Fruit fly (Drosophila melanogaster) whole organism, wandering third instar larva: Measurements from ENCODE around the gene CG13239.

Experiments used
- Abd-B ChIP-seq: fragments of >200 bp; optimal IDR thresholded peaks from 2 replicates; lab custom pipeline; 2017; ENCODE audit warnings: missing biosample characterization, missing genetic modification characterization
- CG32264 ChIP-seq: fragments of 200-800 bp; sonication (Bioruptor generic); optimal IDR thresholded peaks from 2 replicates; lab custom pipeline; 2016; ENCODE audit warnings: missing biosample characterization, missing genetic modification characterization
- CG9705 ChIP-seq: fragments of 200-800 bp; sonication (Bioruptor generic); optimal IDR thresholded peaks from 2 replicates; lab custom pipeline; 2018; ENCODE audit warnings: missing biosample characterization, mild to moderate bottlenecking, missing genetic modification characterization
- CrebA ChIP-seq: fragments of 200-800 bp; sonication (Bioruptor generic); optimal IDR thresholded peaks from 2 replicates; lab custom pipeline; 2016; ENCODE audit warnings: missing biosample characterization, mild to moderate bottlenecking, missing genetic modification characterization, borderline replicate concordance
- Dfd ChIP-seq: fragments of >200 bp; optimal IDR thresholded peaks from 2 replicates; lab custom pipeline; 2017; ENCODE audit warnings: missing biosample characterization, missing genetic modification characterization
- Dif ChIP-seq: fragments of 200-275, 200-300 bp; sonication (Bioruptor generic); optimal IDR thresholded peaks from 2 replicates; lab custom pipeline; 2018; ENCODE audit warnings: missing biosample characterization, missing genetic modification characterization; ENCODE audit not compliant: partially characterized antibody
- GATAd ChIP-seq: sonication (Bioruptor generic); optimal IDR thresholded peaks from 2 replicates; lab custom pipeline; 2016; ENCODE audit warnings: missing biosample characterization, missing genetic modification characterization
- HLH106 ChIP-seq: fragments of 200-800 bp; optimal IDR thresholded peaks from 3 replicates; lab custom pipeline; 2019; ENCODE audit warnings: missing biosample characterization, mild to moderate bottlenecking, missing genetic modification characterization, moderate library complexity
- Hnf4 ChIP-seq: fragments of 200-800 bp; sonication (Bioruptor generic); optimal IDR thresholded peaks from 2 replicates; lab custom pipeline; 2016; ENCODE audit warnings: missing biosample characterization, mild to moderate bottlenecking, missing genetic modification characterization
- Hr78 ChIP-seq: fragments of >200 bp; optimal IDR thresholded peaks from 2 replicates; lab custom pipeline; 2017; ENCODE audit warnings: missing biosample characterization, missing genetic modification characterization
- Hr83 ChIP-seq: fragments of 200-300 bp; sonication (Bioruptor generic); optimal IDR thresholded peaks from 2 replicates; lab custom pipeline; 2016; ENCODE audit warnings: missing biosample characterization, mild to moderate bottlenecking, missing genetic modification characterization, moderate library complexity; ENCODE audit not compliant: poor library complexity, severe bottlenecking
- Jra ChIP-seq: sonication (Bioruptor generic); optimal IDR thresholded peaks from 2 replicates; lab custom pipeline; 2016; ENCODE audit warnings: missing biosample characterization, missing genetic modification characterization
- Mio ChIP-seq: sonication (Bioruptor generic); optimal IDR thresholded peaks from 2 replicates; lab custom pipeline; 2016; ENCODE audit warnings: missing biosample characterization, missing genetic modification characterization
- Myc ChIP-seq: fragments of >200 bp; optimal IDR thresholded peaks from 2 replicates; lab custom pipeline; 2017
- N ChIP-seq: fragments of >200 bp; optimal IDR thresholded peaks from 2 replicates; lab custom pipeline; 2018; ENCODE audit warnings: missing biosample characterization, missing external identifiers, missing genetic modification characterization
- OdsH ChIP-seq: fragments of 200-800 bp; sonication (Bioruptor generic); optimal IDR thresholded peaks from 2 replicates; lab custom pipeline; 2016; ENCODE audit warnings: missing biosample characterization, mild to moderate bottlenecking, missing genetic modification characterization
- Rel ChIP-seq, 2 experiments: fragments of 200-800 bp; sonication (Bioruptor generic) in 1 of 2; optimal IDR thresholded peaks; 2 replicates in 1 of 2; 3 replicates in 1 of 2; lab custom pipeline; 2016 to 2019; ENCODE audit warnings: mild to moderate bottlenecking in 2 of 2, missing biosample characterization in 2 of 2, missing genetic modification characterization in 2 of 2, moderate library complexity in 1 of 2
- Sp1 ChIP-seq: fragments of 200-800 bp; sonication (Bioruptor generic); optimal IDR thresholded peaks from 3 replicates; lab custom pipeline; 2019; ENCODE audit warnings: missing biosample characterization, mild to moderate bottlenecking, missing genetic modification characterization, moderate library complexity
- Vsx2 ChIP-seq: fragments of 200-300, 225-300 bp; sonication (Bioruptor generic); optimal IDR thresholded peaks from 2 replicates; lab custom pipeline; 2018; ENCODE audit warnings: missing biosample characterization, missing genetic modification characterization; ENCODE audit not compliant: partially characterized antibody
- br ChIP-seq: fragments of 200-800 bp; sonication (Bioruptor generic); optimal IDR thresholded peaks from 2 replicates; lab custom pipeline; 2016; ENCODE audit warnings: missing biosample characterization, missing genetic modification characterization
- brk ChIP-seq: fragments of 200-800 bp; sonication (Bioruptor generic); optimal IDR thresholded peaks from 2 replicates; lab custom pipeline; 2016; ENCODE audit warnings: missing biosample characterization, mild to moderate bottlenecking, missing genetic modification characterization
- dl ChIP-seq, 2 experiments: fragments of 175-275, 200-275 bp in 1 of 2; fragments of 200-275 bp in 1 of 2; sonication (Bioruptor generic); optimal IDR thresholded peaks; lab custom pipeline; 2018; ENCODE audit warnings: mild to moderate bottlenecking in 2 of 2, missing biosample characterization in 2 of 2, missing genetic modification characterization in 2 of 2, moderate library complexity in 2 of 2; ENCODE audit not compliant: partially characterized antibody in 2 of 2, insufficient read depth in 1 of 2
- dmrt93B ChIP-seq: fragments of 200-800 bp; sonication (Bioruptor generic); optimal IDR thresholded peaks from 2 replicates; lab custom pipeline; 2018; ENCODE audit warnings: missing biosample characterization, mild to moderate bottlenecking, missing genetic modification characterization
- dsf ChIP-seq: sonication (Bioruptor generic); optimal IDR thresholded peaks from 2 replicates; lab custom pipeline; 2016; ENCODE audit warnings: missing biosample characterization, missing genetic modification characterization, borderline replicate concordance
- ey ChIP-seq: fragments of 200-800 bp; sonication (Bioruptor generic); optimal IDR thresholded peaks from 2 replicates; lab custom pipeline; 2016; ENCODE audit warnings: missing biosample characterization, missing genetic modification characterization
- foxo ChIP-seq, 2 experiments: fragments of 200-800 bp; sonication (Bioruptor generic); optimal IDR thresholded peaks; 2 replicates in 1 of 2; 3 replicates in 1 of 2; lab custom pipeline; 2016 to 2017; ENCODE audit warnings: missing biosample characterization in 2 of 2, missing genetic modification characterization in 2 of 2
- fru ChIP-seq: fragments of 200-800 bp; sonication (Bioruptor generic); optimal IDR thresholded peaks from 3 replicates; lab custom pipeline; 2016; ENCODE audit warnings: missing biosample characterization, mild to moderate bottlenecking, missing genetic modification characterization
- h ChIP-seq: fragments of 200-800 bp; sonication (Bioruptor generic); optimal IDR thresholded peaks from 3 replicates; lab custom pipeline; 2016; ENCODE audit warnings: missing biosample characterization, mild to moderate bottlenecking, missing genetic modification characterization
- jim ChIP-seq: fragments of 175-275, 200-325 bp; sonication (Bioruptor generic); optimal IDR thresholded peaks from 2 replicates; lab custom pipeline; 2016; ENCODE audit warnings: missing biosample characterization, mild to moderate bottlenecking, missing genetic modification characterization
- lola ChIP-seq: fragments of >200 bp; optimal IDR thresholded peaks from 2 replicates; lab custom pipeline; 2017; ENCODE audit warnings: missing biosample characterization, missing genetic modification characterization
- pan ChIP-seq: fragments of >200 bp; optimal IDR thresholded peaks from 2 replicates; lab custom pipeline; 2017
- psq ChIP-seq: fragments of 200-800 bp; sonication (Bioruptor generic); optimal IDR thresholded peaks from 3 replicates; lab custom pipeline; 2017; ENCODE audit warnings: missing biosample characterization, mild to moderate bottlenecking, missing genetic modification characterization, moderate library complexity
- rgr ChIP-seq: fragments of 200-800 bp; sonication (Bioruptor generic); optimal IDR thresholded peaks from 3 replicates; lab custom pipeline; 2016; ENCODE audit warnings: missing biosample characterization, mild to moderate bottlenecking, missing genetic modification characterization
- sage ChIP-seq: fragments of 200-800 bp; sonication (Bioruptor generic); optimal IDR thresholded peaks from 2 replicates; lab custom pipeline; 2016; ENCODE audit warnings: missing biosample characterization, mild to moderate bottlenecking, missing genetic modification characterization
- sv ChIP-seq: fragments of 200-800 bp; sonication (Bioruptor generic); optimal IDR thresholded peaks from 3 replicates; lab custom pipeline; 2016; ENCODE audit warnings: missing biosample characterization, missing genetic modification characterization
- tai ChIP-seq: sonication (Bioruptor generic); optimal IDR thresholded peaks from 2 replicates; lab custom pipeline; 2016; ENCODE audit warnings: missing biosample characterization, missing genetic modification characterization
- usp ChIP-seq: fragments of >200 bp; optimal IDR thresholded peaks from 2 replicates; lab custom pipeline; 2017; ENCODE audit warnings: missing biosample characterization, missing genetic modification characterization
- woc ChIP-seq: sonication (Bioruptor generic); optimal IDR thresholded peaks from 2 replicates; lab custom pipeline; 2016; ENCODE audit warnings: missing biosample characterization, mild to moderate bottlenecking, missing genetic modification characterization

The CG13239 gene

DNA sequence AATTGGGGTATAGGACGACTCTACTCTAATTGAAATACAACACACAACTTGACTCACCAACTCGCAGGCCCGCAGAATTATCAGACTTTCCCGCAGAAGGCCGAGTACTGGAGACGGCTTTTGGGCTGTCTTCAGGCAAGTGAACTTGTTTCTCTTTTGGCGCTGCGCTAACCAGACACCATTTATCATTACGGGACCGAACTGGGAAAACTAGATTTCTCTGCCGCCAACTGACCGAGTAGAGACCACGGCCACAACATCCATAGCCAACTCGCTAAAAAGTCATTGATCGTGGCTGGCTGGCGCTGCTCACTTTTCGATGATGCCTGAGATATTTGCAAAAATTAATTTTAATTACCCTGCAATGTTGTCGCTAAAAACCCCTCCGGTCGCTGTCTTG is 11.6 kb upstream of the CG13239 start:
- TF ChIP-seq OdsH (no peak), tai (GFP tag; lab: Kevin White, UChicago) (no peak), foxo (GFP tag; optimal IDR thresholded peaks at IDR 0.05; lab: Kevin White, UChicago) (no peak), Hnf4 (no peak), Hr78 (no peak), Mio (no peak), dsf (no peak), N (GFP tag; lab: Kevin White, UChicago) (no peak), h (GFP tag; lab: Kevin White, UChicago) (no peak), Abd-B (no peak), rgr (GFP tag; lab: Kevin White, UChicago) (no peak), jim (GFP tag; lab: Kevin White, UChicago) (no peak), CG32264 (GFP tag; lab: Kevin White, UChicago) (no peak), br (GFP tag; lab: Kevin White, UChicago) (no peak), Vsx2 (GFP tag; lab: Kevin White, UChicago) (no peak), pan (lab: Kevin White, UChicago) (no peak), dl (GFP tag; optimal IDR thresholded peaks at IDR 0.05; lab: Kevin White, UChicago; ENCODE audit: insufficient read depth in 1 of 2, partially characterized antibody in 2 of 2) (no peak)

DNA sequence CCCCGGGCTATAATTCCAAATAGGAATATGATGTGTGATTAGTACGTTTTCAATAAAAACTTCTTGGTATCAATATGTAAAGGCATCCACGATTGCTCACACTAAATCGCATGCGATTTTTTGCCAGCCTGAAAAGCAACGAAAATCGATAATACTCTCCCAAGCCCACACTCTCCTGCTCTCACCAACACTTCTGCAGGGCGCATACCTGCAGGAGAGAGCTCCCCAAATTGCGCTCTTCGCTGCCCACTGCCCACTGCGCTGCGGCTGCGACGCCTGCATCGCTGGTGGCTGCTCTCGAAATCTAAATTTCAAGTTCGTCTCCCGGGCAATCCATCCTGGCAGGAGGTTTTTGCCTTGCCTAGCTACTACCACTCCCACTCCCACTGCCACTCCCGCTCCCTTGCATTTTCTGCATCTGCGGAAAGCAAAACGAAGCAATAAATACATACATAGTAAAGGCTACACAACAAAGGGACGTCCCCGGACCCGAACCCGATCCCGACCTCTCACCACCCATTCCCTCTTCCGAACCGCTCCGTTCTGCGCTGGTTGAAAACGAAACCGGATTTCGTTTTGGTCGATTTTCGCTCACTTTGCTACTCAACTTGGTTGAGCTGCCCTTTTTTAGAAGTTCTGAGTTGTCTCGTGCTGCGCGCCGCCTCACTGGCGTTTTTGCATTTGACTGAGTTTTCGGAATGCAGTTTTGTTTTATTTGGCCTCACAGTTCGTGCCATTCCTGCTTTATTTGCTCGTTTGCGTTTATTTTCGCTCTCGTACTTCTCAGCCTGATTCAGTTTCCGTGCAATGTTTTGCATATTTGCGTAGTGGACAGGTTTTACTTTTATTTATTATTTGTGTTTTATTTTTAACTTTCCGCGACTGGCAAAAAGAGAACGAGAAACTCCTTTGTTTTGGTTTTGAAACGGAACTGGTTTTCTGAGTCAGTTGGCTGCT is 9.1 kb upstream of the CG13239 start:
- TF ChIP-seq br (GFP tag; lab: Kevin White, UChicago) (no peak), CG32264 (GFP tag; lab: Kevin White, UChicago) (no peak), Sp1 (GFP tag; lab: Kevin White, UChicago) (peak; percentile 81), GATAd (GFP tag; lab: Kevin White, UChicago) (no peak), dmrt93B (GFP tag; lab: Kevin White, UChicago) (no peak), jim (GFP tag; lab: Kevin White, UChicago) (no peak), Abd-B (no peak), OdsH (no peak), Vsx2 (GFP tag; lab: Kevin White, UChicago) (peak; percentile 12), brk (GFP tag; lab: Kevin White, UChicago) (no peak), Rel (GFP tag; optimal IDR thresholded peaks at IDR 0.05; lab: Kevin White, UChicago) (peak; percentile 91), Rel (tag; optimal IDR thresholded peaks at IDR 0.05; lab: Kevin White, UChicago) (peak; percentile 95), ey (GFP tag; lab: Kevin White, UChicago) (peak; percentile 55), Hnf4 (no peak), rgr (GFP tag; lab: Kevin White, UChicago) (peak; percentile 9), N (GFP tag; lab: Kevin White, UChicago) (no peak), foxo (GFP tag; optimal IDR thresholded peaks at IDR 0.05; lab: Kevin White, UChicago) (peak in 1 of 2 experiments; percentile 62), usp (GFP tag; lab: Kevin White, UChicago) (no peak), Dif (GFP tag; lab: Kevin White, UChicago) (peak; percentile 95), Mio (no peak), sv (GFP tag; lab: Kevin White, UChicago) (no peak), Jra (GFP tag; lab: Kevin White, UChicago) (no peak), Hr78 (no peak), fru (GFP tag; lab: Kevin White, UChicago) (peak; percentile 75), sage (GFP tag; lab: Kevin White, UChicago) (peak; percentile 69), CG9705 (GFP tag; lab: Kevin White, UChicago) (no peak), lola (no peak), dl (GFP tag; optimal IDR thresholded peaks at IDR 0.05; lab: Kevin White, UChicago; ENCODE audit: insufficient read depth in 1 of 2, partially characterized antibody in 2 of 2) (peak; percentile 87 to 91), h (GFP tag; lab: Kevin White, UChicago) (peak; percentile 14), tai (GFP tag; lab: Kevin White, UChicago) (no peak), dsf (no peak), psq (peak; percentile 85), woc (GFP tag; lab: Kevin White, UChicago) (no peak), Dfd (GFP tag; lab: Kevin White, UChicago) (no peak), CrebA (peak; percentile 91), pan (lab: Kevin White, UChicago) (no peak), HLH106 (tag; lab: Kevin White, UChicago) (peak; percentile 20), Myc (lab: Kevin White, UChicago) (no peak), Hr83 (GFP tag; lab: Kevin White, UChicago) (no peak)
